Worm (Caenorhabditis elegans) whole organism, L4 larva: ENCODE results near the gene idi-1.

Source experiments
- D1046.2 ChIP-seq: fragments of 200-800 bp; sonication (Bioruptor generic); IDR thresholded peaks from 2 replicates; pipeline ENCODE4 v1.3.6; 2022; ENCODE audit warnings: missing genetic modification characterization, missing compliant biosample characterization
- F10B5.3 ChIP-seq: sonication (generic microtip); optimal IDR thresholded peaks from 2 replicates; lab custom pipeline; 2016; ENCODE audit warnings: mild to moderate bottlenecking, missing genetic modification characterization, missing compliant biosample characterization
- R02D3.7 ChIP-seq: fragments of 150-350 bp; sonication (generic microtip); optimal IDR thresholded peaks from 3 replicates; lab custom pipeline; 2014; ENCODE audit warnings: missing biosample characterization, missing genetic modification characterization
- T20F7.1 ChIP-seq: fragments of 200-800 bp; sonication (Bioruptor generic); optimal IDR thresholded peaks from 2 replicates; lab custom pipeline; 2018; ENCODE audit warnings: mild to moderate bottlenecking, missing genetic modification characterization, missing compliant biosample characterization
- T26A8.4 ChIP-seq: fragments of 200-800 bp; sonication (Bioruptor generic); IDR thresholded peaks from 2 replicates; pipeline ENCODE4 v1.3.6; 2022; ENCODE audit warnings: missing genetic modification characterization, missing compliant biosample characterization
- Y105C5A.15 ChIP-seq: fragments of 200-800 bp; sonication (Bioruptor generic); IDR thresholded peaks from 2 replicates; pipeline ENCODE4 v1.3.6; 2022; ENCODE audit warnings: missing genetic modification characterization, missing compliant biosample characterization
- Y48G9A.11 ChIP-seq: fragments of 200-800 bp; sonication (Bioruptor generic); IDR thresholded peaks from 2 replicates; pipeline ENCODE4 v1.3.6; 2022; ENCODE audit warnings: missing genetic modification reagents, missing genetic modification characterization, missing compliant biosample characterization
- Y75B8A.6 ChIP-seq: fragments of 200-800 bp; sonication (Bioruptor generic); IDR thresholded peaks from 2 replicates; pipeline ENCODE4 v1.3.6; 2022; ENCODE audit warnings: missing genetic modification reagents, missing genetic modification characterization, missing compliant biosample characterization
- aha-1 ChIP-seq: fragments of 150-350 bp; peaks from one replicate; lab custom pipeline; 2014; ENCODE audit warnings: missing biosample characterization, missing genetic modification characterization
- aly-2 ChIP-seq: sonication (generic microtip); optimal IDR thresholded peaks from 2 replicates; lab custom pipeline; 2018; ENCODE audit warnings: missing biosample characterization, missing genetic modification characterization
- ceh-28 ChIP-seq: fragments of 150-350 bp; optimal IDR thresholded peaks from 2 replicates; lab custom pipeline; 2014; ENCODE audit warnings: missing biosample characterization, missing genetic modification reagents, missing genetic modification characterization
- ceh-82 ChIP-seq: sonication (generic microtip); optimal IDR thresholded peaks from 2 replicates; lab custom pipeline; 2017; ENCODE audit warnings: missing biosample characterization, missing genetic modification characterization
- daf-16 ChIP-seq, 3 experiments: sonication (generic microtip); optimal IDR thresholded peaks; 2 replicates each; lab custom pipeline; 2016 to 2017; ENCODE audit warnings: missing genetic modification characterization in 3 of 3, missing genetic modification reagents in 3 of 3, mild to moderate bottlenecking in 2 of 3, missing compliant biosample characterization in 2 of 3, missing biosample characterization in 1 of 3, moderate library complexity in 1 of 3
- daf-19 ChIP-seq: fragments of 200-800 bp; sonication (Bioruptor generic); conservative IDR thresholded peaks from 2 replicates; pipeline ENCODE4 v1.3.6; 2022; ENCODE audit warnings: missing genetic modification characterization, missing compliant biosample characterization
- dmd-9 ChIP-seq: fragments of 200-800 bp; sonication (Bioruptor generic); IDR thresholded peaks from 2 replicates; pipeline ENCODE4 v1.3.6; 2022; ENCODE audit warnings: missing genetic modification reagents, missing genetic modification characterization, missing compliant biosample characterization
- dpl-1 ChIP-seq: fragments of 150-350 bp; optimal IDR thresholded peaks from 2 replicates; lab custom pipeline; 2014; ENCODE audit warnings: missing biosample characterization, missing genetic modification reagents, missing genetic modification characterization
- dve-1 ChIP-seq: sonication (generic microtip); optimal IDR thresholded peaks from 2 replicates; lab custom pipeline; 2017; ENCODE audit warnings: antibody characterized with exemption, mild to moderate bottlenecking, missing genetic modification characterization, missing compliant biosample characterization; ENCODE audit not compliant: insufficient read depth
- hif-1 ChIP-seq, 2 experiments: sonication (generic microtip); optimal IDR thresholded peaks; 2 replicates each; lab custom pipeline; 2016 to 2017; ENCODE audit warnings: missing compliant biosample characterization in 2 of 2, missing genetic modification characterization in 2 of 2, missing genetic modification reagents in 2 of 2, missing genotype in 2 of 2, mild to moderate bottlenecking in 1 of 2
- hmg-1.1 ChIP-seq: fragments of 200-800 bp; sonication (Bioruptor generic); IDR thresholded peaks from 2 replicates; pipeline ENCODE4 v1.3.6; 2022; ENCODE audit warnings: missing genetic modification reagents, missing genetic modification characterization, missing compliant biosample characterization
- lin-1 ChIP-seq: fragments of 200-800 bp; sonication (Bioruptor generic); IDR thresholded peaks from 2 replicates; pipeline ENCODE4 v1.3.6; 2022; ENCODE audit warnings: missing genetic modification reagents, missing genetic modification characterization, missing compliant biosample characterization
- lin-15B ChIP-seq: fragments of 150-350 bp; sonication (generic microtip); optimal IDR thresholded peaks from 3 replicates; lab custom pipeline; 2014; ENCODE audit warnings: missing biosample characterization, missing genetic modification characterization
- lin-38 ChIP-seq: fragments of 200-800 bp; sonication (Bioruptor generic); IDR thresholded peaks from 2 replicates; pipeline ENCODE4 v1.3.6; 2022; ENCODE audit warnings: missing genetic modification reagents, missing genetic modification characterization, missing compliant biosample characterization
- mdl-1 ChIP-seq, 2 experiments: fragments of 150-350 bp in 1 of 2; sonication (generic microtip) in 1 of 2; optimal IDR thresholded peaks; 2 replicates each; lab custom pipeline; 2014 to 2017; ENCODE audit warnings: missing biosample characterization in 2 of 2, missing genetic modification characterization in 2 of 2
- mxl-2 ChIP-seq: fragments of 200-800 bp; sonication (Bioruptor generic); conservative IDR thresholded peaks from 2 replicates; pipeline ENCODE4 v1.3.6; 2022; ENCODE audit warnings: missing genetic modification reagents, missing genetic modification characterization, missing compliant biosample characterization
- nhr-10 ChIP-seq: fragments of 150-350 bp; optimal IDR thresholded peaks from 2 replicates; lab custom pipeline; 2014; ENCODE audit warnings: missing biosample characterization, missing genetic modification characterization
- nhr-11 ChIP-seq: fragments of 150-350 bp; optimal IDR thresholded peaks from 2 replicates; lab custom pipeline; 2014; ENCODE audit warnings: missing biosample characterization, missing genetic modification characterization
- nhr-41 ChIP-seq: fragments of 200-800 bp; sonication (Bioruptor generic); IDR thresholded peaks from 2 replicates; pipeline ENCODE4 v1.3.6; 2022; ENCODE audit warnings: missing genetic modification reagents, missing genetic modification characterization, missing compliant biosample characterization
- php-3 ChIP-seq: fragments of 200-800 bp; sonication (Bioruptor generic); IDR thresholded peaks from 2 replicates; pipeline ENCODE4 v1.3.6; 2022; ENCODE audit warnings: missing genetic modification reagents, missing genetic modification characterization, missing compliant biosample characterization
- skn-1 ChIP-seq: fragments of 150-350 bp; optimal IDR thresholded peaks from 2 replicates; lab custom pipeline; 2014; ENCODE audit warnings: missing biosample characterization, missing genetic modification characterization
- spr-1 ChIP-seq: sonication (generic microtip); optimal IDR thresholded peaks from 2 replicates; lab custom pipeline; 2016; ENCODE audit warnings: mild to moderate bottlenecking, missing genetic modification characterization, missing compliant biosample characterization
- unc-130 ChIP-seq: sonication (generic microtip); optimal IDR thresholded peaks from 2 replicates; lab custom pipeline; 2016; ENCODE audit warnings: missing genetic modification reagents, missing genetic modification characterization, missing compliant biosample characterization
- unc-62 ChIP-seq, 3 experiments: fragments of 150-350 bp in 1 of 3; sonication (generic microtip); optimal IDR thresholded peaks in 2 of 3; peaks in 1 of 3; 1 replicate in 1 of 3; 2 replicates in 2 of 3; lab custom pipeline; 2014 to 2017; ENCODE audit warnings: missing biosample characterization in 3 of 3, missing genetic modification characterization in 3 of 3, missing genetic modification reagents in 3 of 3, missing genotype in 1 of 3
- zag-1 ChIP-seq: fragments of 150-350 bp; optimal IDR thresholded peaks from 2 replicates; lab custom pipeline; 2014; ENCODE audit warnings: missing biosample characterization, missing genetic modification characterization
- zip-11 ChIP-seq: fragments of 200-800 bp; sonication (Bioruptor generic); IDR thresholded peaks from 2 replicates; pipeline ENCODE4 v1.3.6; 2022; ENCODE audit warnings: missing genetic modification characterization, missing compliant biosample characterization
- zip-2 ChIP-seq: fragments of 150-350 bp; optimal IDR thresholded peaks from 2 replicates; lab custom pipeline; 2014; ENCODE audit warnings: missing biosample characterization, missing genetic modification characterization

Gene idi-1

ce11 chrIII:8043784-8044183 is 47.7 kb upstream of the idi-1 start (continued):
- TF ChIP-seq mxl-2 (GFP tag; lab: Robert Waterston, UW): peak; percentile 89
- TF ChIP-seq nhr-11 (tag; lab: Kevin White, UChicago): peak; percentile 99
- TF ChIP-seq Y48G9A.11: peak; percentile 96
- peak; percentile 83 for TF ChIP-seq T26A8.4 (GFP tag; lab: Robert Waterston, UW)
- TF ChIP-seq Y105C5A.15: peak; percentile 58; the same call in 1 of the 2 replicates
- no peak for TF ChIP-seq skn-1 (tag; lab: Kevin White, UChicago)
- peak; percentile 84 for TF ChIP-seq nhr-41 (GFP tag; lab: Robert Waterston, UW)
- TF ChIP-seq R02D3.7: peak; percentile 47
- peak; percentile 97 for TF ChIP-seq D1046.2 (GFP tag; lab: Robert Waterston, UW)
- peak; percentile 88 for TF ChIP-seq daf-19 (GFP tag; lab: Robert Waterston, UW)
- TF ChIP-seq dve-1 (tag; lab: Kevin White, UChicago): peak; percentile 99
- peak; percentile 3 to 93 for TF ChIP-seq mdl-1 (tag; optimal IDR thresholded peaks at IDR 0.05; lab: Kevin White, UChicago)
- peak; percentile 52 for TF ChIP-seq ceh-28 (tag; lab: Kevin White, UChicago)
- TF ChIP-seq ceh-82 (tag; lab: Kevin White, UChicago): peak; percentile 28
- TF ChIP-seq hmg-1.1 (GFP tag; lab: Robert Waterston, UW): peak; percentile 98
- TF ChIP-seq nhr-10 (tag; lab: Kevin White, UChicago): peak; percentile 92
- TF ChIP-seq spr-1: peak; percentile 94
- TF ChIP-seq php-3: peak; percentile 66
- peak; percentile 54 for TF ChIP-seq zag-1
- peak; percentile 91 for TF ChIP-seq lin-15B (tag; lab: Kevin White, UChicago)
- peak; percentile 92 for TF ChIP-seq dpl-1 (GFP tag; lab: Kevin White, UChicago)
- no peak for TF ChIP-seq F10B5.3 (tag; lab: Kevin White, UChicago)
- peak; percentile 88 for TF ChIP-seq zip-2 (tag; lab: Kevin White, UChicago)
- peak; percentile 98 for TF ChIP-seq Y75B8A.6 (GFP tag; lab: Robert Waterston, UW)

ce11 chrIII:8044187-8044586 is 47.3 kb upstream of the idi-1 start, which contains the start of gene K12H4.5:
K12H4.5 (plus strand) TSS chrIII:8044487.
- no peak for TF ChIP-seq zip-11 (GFP tag; lab: Robert Waterston, UW)
- no peak for TF ChIP-seq hif-1 (tag; optimal IDR thresholded peaks at IDR 0.05; lab: Kevin White, UChicago)
- no peak for TF ChIP-seq unc-130 (GFP tag; lab: Kevin White, UChicago)
- no peak for TF ChIP-seq dmd-9 (GFP tag; lab: Robert Waterston, UW)
- TF ChIP-seq aly-2 (tag; lab: Kevin White, UChicago): no peak

ce11 chrIII:8044717-8045116 is 46.8 kb upstream of the idi-1 start, which contains the start of gene spcs-3:
spcs-3 (plus strand) TSS chrIII:8045017.
- TF ChIP-seq T20F7.1 (GFP tag; lab: Kevin White, UChicago): no peak
- TF ChIP-seq aha-1 (tag; lab: Kevin White, UChicago): peak; percentile 45
- TF ChIP-seq daf-16 (GFP tag; optimal IDR thresholded peaks at IDR 0.05; lab: Kevin White, UChicago): no peak
- peak; percentile 18 for TF ChIP-seq daf-16 (tag; optimal IDR thresholded peaks at IDR 0.05; lab: Kevin White, UChicago)

- TF ChIP-seq unc-62 (GFP tag; optimal IDR thresholded peaks at IDR 0.05 in 1 of 2; lab: Kevin White, UChicago): peak in 1 of 2 experiments; percentile 79
- TF ChIP-seq unc-62 (tag; optimal IDR thresholded peaks at IDR 0.05; lab: Kevin White, UChicago): no peak
- TF ChIP-seq nhr-41 (GFP tag; lab: Robert Waterston, UW): no peak
- TF ChIP-seq lin-38: 0 out of 2 replicates have a peak, but pooled peaks have one; percentile 20
- 0 out of 2 replicates have a peak, but pooled peaks have one; percentile 8 for TF ChIP-seq lin-1 (GFP tag; lab: Robert Waterston, UW)
These were observed 45.8 kb upstream of the idi-1 start, which contains the start of gene K12H4.3 for ce11 chrIII:8045734-8046133. K12H4.3 (plus strand) TSS chrIII:8046034.
